Worm (Caenorhabditis elegans): ENCODE results near the gene T24B8.3.

Gene T24B8.3

ce11 chrII:9061557-9062183 is 733 bp upstream of the T24B8.3 start (continued):
- TF ChIP-seq hlh-26 (GFP tag; conservative IDR thresholded peaks at IDR 0.05), result no peak
- no peak for TF ChIP-seq nfya-1 (tag; optimal IDR thresholded peaks at IDR 0.05; ENCODE audit: borderline replicate concordance, insufficient read depth)
- no peak for TF ChIP-seq xnd-1 (tag; optimal IDR thresholded peaks at IDR 0.05)
- TF ChIP-seq efl-1 (GFP tag; optimal IDR thresholded peaks at IDR 0.05), result no peak
- no peak for TF ChIP-seq mes-4 (tag; optimal IDR thresholded peaks at IDR 0.05)
- TF ChIP-seq gei-17 (GFP tag; optimal IDR thresholded peaks at IDR 0.05), result no peak
- no peak for TF ChIP-seq ztf-28 (GFP tag; IDR thresholded peaks at IDR 0.05)
- no peak for TF ChIP-seq ceh-40 (GFP tag; IDR thresholded peaks at IDR 0.05)
- no peak for TF ChIP-seq unc-62 (GFP tag; optimal IDR thresholded peaks at IDR 0.05)
- TF ChIP-seq F37B4.10 (GFP tag; IDR thresholded peaks at IDR 0.05), result 0 out of 2 replicates have a peak, but pooled peaks have one; percentile 57
- TF ChIP-seq lin-40 (tag; optimal IDR thresholded peaks at IDR 0.05), result peak; percentile 56
- TF ChIP-seq ceh-58 (GFP tag; IDR thresholded peaks at IDR 0.05), result no peak
- no peak for TF ChIP-seq F57C9.4 (tag; optimal IDR thresholded peaks at IDR 0.05)
- no peak for TF ChIP-seq mxl-1 (tag; optimal IDR thresholded peaks at IDR 0.05)
- no peak for TF ChIP-seq K11D2.4 (GFP tag; IDR thresholded peaks at IDR 0.05)
- TF ChIP-seq fkh-3 (tag; optimal IDR thresholded peaks at IDR 0.05), result no peak
- TF ChIP-seq nhr-179 (tag; optimal IDR thresholded peaks at IDR 0.05), result no peak
- TF ChIP-seq madf-6 (GFP tag; IDR thresholded peaks at IDR 0.05), result no peak
- no peak for TF ChIP-seq bed-1 (GFP tag; IDR thresholded peaks at IDR 0.05)
- no peak for TF ChIP-seq hrde-1 (tag; optimal IDR thresholded peaks at IDR 0.05; ENCODE audit: borderline replicate concordance)
- TF ChIP-seq B0261.1 (tag; optimal IDR thresholded peaks at IDR 0.05), result no peak
- TF ChIP-seq madf-3 (GFP tag; IDR thresholded peaks at IDR 0.05), result no peak
- TF ChIP-seq Y79H2A.3 (GFP tag; conservative IDR thresholded peaks at IDR 0.05), result no peak
- no peak for TF ChIP-seq athp-1 (tag; optimal IDR thresholded peaks at IDR 0.05)
- TF ChIP-seq akir-1 (GFP tag; optimal IDR thresholded peaks at IDR 0.05), result no peak
- TF ChIP-seq D2030.7 (GFP tag; IDR thresholded peaks at IDR 0.05), result no peak
- no peak for TF ChIP-seq dpl-1 (GFP tag; optimal IDR thresholded peaks at IDR 0.05)
- TF ChIP-seq hmg-20 (GFP tag; IDR thresholded peaks at IDR 0.05), result no peak
- no peak for TF ChIP-seq ceh-100 (GFP tag; IDR thresholded peaks at IDR 0.05)
- TF ChIP-seq T26A5.8 (tag; optimal IDR thresholded peaks at IDR 0.05), result no peak
- no peak for TF ChIP-seq snpc-1.1 (tag; optimal IDR thresholded peaks at IDR 0.05; ENCODE audit: insufficient read depth)
- TF ChIP-seq him-1 (tag; optimal IDR thresholded peaks at IDR 0.05), result no peak
- TF ChIP-seq rcor-1 (GFP tag; IDR thresholded peaks at IDR 0.05), result peak; percentile 31; the same call in 1 of the 2 replicates
- TF ChIP-seq zim-3 (tag; optimal IDR thresholded peaks at IDR 0.05), result no peak
- no peak for TF ChIP-seq die-1 (tag; optimal IDR thresholded peaks at IDR 0.05)
- TF ChIP-seq egl-18 (GFP tag; IDR thresholded peaks at IDR 0.05), result no peak
- no peak for TF ChIP-seq ccch-3 (GFP tag; optimal IDR thresholded peaks at IDR 0.05)
- TF ChIP-seq cebp-1 (GFP tag; IDR thresholded peaks at IDR 0.05), result 0 out of 2 replicates have a peak, but pooled peaks have one; percentile 28
- TF ChIP-seq cebp-1 (tag; optimal IDR thresholded peaks at IDR 0.05), result peak; percentile 78
- no peak for TF ChIP-seq rpc-1 (optimal IDR thresholded peaks at IDR 0.05)
- no peak for TF ChIP-seq rpc-1 (tag; optimal IDR thresholded peaks at IDR 0.05)
- TF ChIP-seq ZK185.1 (tag; optimal IDR thresholded peaks at IDR 0.05; ENCODE audit: poor library complexity, severe bottlenecking), result no peak
- no peak for TF ChIP-seq mel-28 (tag; optimal IDR thresholded peaks at IDR 0.05; ENCODE audit: borderline replicate concordance)
- TF ChIP-seq C06A6.2 (GFP tag; conservative IDR thresholded peaks at IDR 0.05), result no peak
- no peak for TF ChIP-seq somi-1 (GFP tag; optimal IDR thresholded peaks at IDR 0.05)
- TF ChIP-seq ztf-18 (tag; optimal IDR thresholded peaks at IDR 0.05), result peak; percentile 33
- TF ChIP-seq ceh-27 (GFP tag; optimal IDR thresholded peaks at IDR 0.05), result peak; percentile 64
- TF ChIP-seq F22D6.2 (tag; optimal IDR thresholded peaks at IDR 0.05), result no peak
- TF ChIP-seq Y53F4B.3 (GFP tag; IDR thresholded peaks at IDR 0.05), result no peak
